Fruit fly (Drosophila melanogaster): ENCODE results near the gene Daxx.

The Daxx gene

dm6 chr2L:6488676-6489140 lies 8.0 kb downstream of the Daxx start, which contains the start of the genes KFase and epsilonCOP:
Gene KFase (minus strand): TSS chr2L:6488756.
Gene epsilonCOP (plus strand): TSS chr2L:6489090.
- TF ChIP-seq NK7.1 (GFP tag; optimal IDR thresholded peaks at IDR 0.05), result no peak
- peak in 1 of 2 experiments; percentile 36 for TF ChIP-seq bsh (GFP tag; optimal IDR thresholded peaks at IDR 0.05)
- no peak for TF ChIP-seq Poxn (GFP tag; IDR thresholded peaks at IDR 0.05)
- TF ChIP-seq Bteb2 (GFP tag; optimal IDR thresholded peaks at IDR 0.05), result peak; percentile 76
- no peak for TF ChIP-seq ems (GFP tag; optimal IDR thresholded peaks at IDR 0.05)
- TF ChIP-seq Nf-YA (GFP tag; IDR thresholded peaks at IDR 0.05), result no peak
- no peak for TF ChIP-seq CG10565 (GFP tag; optimal IDR thresholded peaks at IDR 0.05)
- TF ChIP-seq exex (tag; optimal IDR thresholded peaks at IDR 0.05), result peak; percentile 68
- peak; percentile 21 for TF ChIP-seq mirr (GFP tag; optimal IDR thresholded peaks at IDR 0.05)
- TF ChIP-seq CG13775 (GFP tag; optimal IDR thresholded peaks at IDR 0.05), result peak; percentile 69
- TF ChIP-seq shn (GFP tag; optimal IDR thresholded peaks at IDR 0.05), result peak; percentile 34
- peak; percentile 81 for TF ChIP-seq CG9797 (GFP tag; optimal IDR thresholded peaks at IDR 0.05)
- TF ChIP-seq CG9727 (GFP tag; optimal IDR thresholded peaks at IDR 0.05), result peak; percentile 71
- TF ChIP-seq Ets65A (GFP tag), result peak; percentile 95
- TF ChIP-seq tll (GFP tag; optimal IDR thresholded peaks at IDR 0.05), result no peak
- TF ChIP-seq disco-r (GFP tag; optimal IDR thresholded peaks at IDR 0.05), result peak; percentile 48
- peak in 1 of 2 experiments; percentile 23 for TF ChIP-seq crp (GFP tag; optimal IDR thresholded peaks at IDR 0.05)
- peak; percentile 12 for TF ChIP-seq Spps (tag; optimal IDR thresholded peaks at IDR 0.05)
- no peak for TF ChIP-seq Trl (optimal IDR thresholded peaks at IDR 0.05)
- TF ChIP-seq Trl (GFP tag; optimal IDR thresholded peaks at IDR 0.05), result peak; percentile 79
- no peak for TF ChIP-seq TFAM (GFP tag; optimal IDR thresholded peaks at IDR 0.05)
- TF ChIP-seq CG5245 (GFP tag; optimal IDR thresholded peaks at IDR 0.05), result peak; percentile 38
- no peak for TF ChIP-seq dysf (GFP tag; IDR thresholded peaks at IDR 0.05)
- TF ChIP-seq row (GFP tag; IDR thresholded peaks at IDR 0.05), result peak; percentile 68
- no peak for TF ChIP-seq CG15073 (GFP tag; optimal IDR thresholded peaks at IDR 0.05)
- TF ChIP-seq sens-2 (GFP tag; IDR thresholded peaks at IDR 0.05), result no peak
- peak; percentile 83 for TF ChIP-seq CG34224 (GFP tag; IDR thresholded peaks at IDR 0.05; ENCODE audit: partially characterized antibody)
- TF ChIP-seq danr (GFP tag; IDR thresholded peaks at IDR 0.05), result no peak
- peak; percentile 67 for TF ChIP-seq vvl (GFP tag; IDR thresholded peaks at IDR 0.05)
- TF ChIP-seq Dref (GFP tag; IDR thresholded peaks at IDR 0.05), result peak; percentile 85
- peak; percentile 57 for TF ChIP-seq Camta (GFP tag; optimal IDR thresholded peaks at IDR 0.05)
- TF ChIP-seq CG5180 (GFP tag; optimal IDR thresholded peaks at IDR 0.05), result no peak
- TF ChIP-seq hth (optimal IDR thresholded peaks at IDR 0.05), result no peak
- TF ChIP-seq Dfd (GFP tag; optimal IDR thresholded peaks at IDR 0.05), result no peak
- TF ChIP-seq Doc2 (GFP tag; IDR thresholded peaks at IDR 0.05), result no peak
- peak; percentile 71 for TF ChIP-seq NC2β (GFP tag; optimal IDR thresholded peaks at IDR 0.05)
- TF ChIP-seq CG7928 (GFP tag; optimal IDR thresholded peaks at IDR 0.05), result peak; percentile 89
- TF ChIP-seq CG2120 (GFP tag; optimal IDR thresholded peaks at IDR 0.05), result peak; percentile 79
- no peak for TF ChIP-seq Tbp (GFP tag; optimal IDR thresholded peaks at IDR 0.05)
- TF ChIP-seq CG3847 (GFP tag; IDR thresholded peaks at IDR 0.05), result peak; percentile 75; the same call in 1 of the 2 replicates
- peak; percentile 45 for TF ChIP-seq CG16863 (GFP tag; optimal IDR thresholded peaks at IDR 0.05)
- peak; percentile 66 for TF ChIP-seq Nf-YC (tag; optimal IDR thresholded peaks at IDR 0.05)
- TF ChIP-seq ab (GFP tag; optimal IDR thresholded peaks at IDR 0.05), result no peak
- 0 out of 3 replicates have a peak, but pooled peaks have one; percentile 26 for TF ChIP-seq ase (GFP tag; IDR thresholded peaks at IDR 0.05)
- TF ChIP-seq Sin3A (optimal IDR thresholded peaks at IDR 0.05), result peak; percentile 43
- TF ChIP-seq grn (GFP tag; optimal IDR thresholded peaks at IDR 0.05), result peak; percentile 75
- peak; percentile 59 for TF ChIP-seq eyg (GFP tag; optimal IDR thresholded peaks at IDR 0.05)
- peak; percentile 62; the same call in 1 of the 2 replicates for TF ChIP-seq bbx (GFP tag; IDR thresholded peaks at IDR 0.05; ENCODE audit: partially characterized antibody)
- TF ChIP-seq sqz (GFP tag; optimal IDR thresholded peaks at IDR 0.05), result peak; percentile 53
- peak; percentile 29 for TF ChIP-seq Fer2 (tag; optimal IDR thresholded peaks at IDR 0.05)
- no peak for TF ChIP-seq pfk (GFP tag; optimal IDR thresholded peaks at IDR 0.05)
- TF ChIP-seq CG13123 (GFP tag; optimal IDR thresholded peaks at IDR 0.05), result peak; percentile 59

All from whole organism, embryonic.